Fruit fly (Drosophila melanogaster) whole organism, prepupa: ENCODE data around the gene CG7840.

Source experiments
- CG7368 ChIP-seq: fragments of 200-800 bp; sonication (Bioruptor generic); optimal IDR thresholded peaks from 3 replicates; lab custom pipeline; 2016; ENCODE audit warnings: missing biosample characterization, missing genetic modification characterization
- CG9139 ChIP-seq: fragments of 200-800 bp; sonication (Bioruptor generic); optimal IDR thresholded peaks from 3 replicates; lab custom pipeline; 2017; ENCODE audit warnings: missing biosample characterization, mild to moderate bottlenecking, missing genetic modification characterization
- Eip75B ChIP-seq: fragments of 200-800 bp; sonication (Bioruptor generic); optimal IDR thresholded peaks from 3 replicates; lab custom pipeline; 2016; ENCODE audit warnings: missing biosample characterization, missing genetic modification characterization
- Eip93F ChIP-seq: fragments of 200-800 bp; sonication (Bioruptor generic); optimal IDR thresholded peaks from 2 replicates; lab custom pipeline; 2016; ENCODE audit warnings: missing biosample characterization, mild to moderate bottlenecking, missing genetic modification characterization
- Ets96B ChIP-seq: fragments of 200-800 bp; optimal IDR thresholded peaks from 2 replicates; lab custom pipeline; 2019; ENCODE audit warnings: missing biosample characterization, mild to moderate bottlenecking, missing genetic modification characterization, moderate library complexity
- Lpt ChIP-seq: fragments of 200-800 bp; sonication (Bioruptor generic); optimal IDR thresholded peaks from 3 replicates; lab custom pipeline; 2016; ENCODE audit warnings: missing biosample characterization, missing genetic modification characterization
- lz ChIP-seq: fragments of 200-800 bp; sonication (Bioruptor generic); optimal IDR thresholded peaks from 3 replicates; lab custom pipeline; 2016; ENCODE audit warnings: missing biosample characterization, missing genetic modification characterization
- vri ChIP-seq: fragments of 200-800 bp; sonication (Bioruptor generic); optimal IDR thresholded peaks from 3 replicates; lab custom pipeline; 2016; ENCODE audit warnings: missing biosample characterization, mild to moderate bottlenecking, missing genetic modification characterization

DNA sequence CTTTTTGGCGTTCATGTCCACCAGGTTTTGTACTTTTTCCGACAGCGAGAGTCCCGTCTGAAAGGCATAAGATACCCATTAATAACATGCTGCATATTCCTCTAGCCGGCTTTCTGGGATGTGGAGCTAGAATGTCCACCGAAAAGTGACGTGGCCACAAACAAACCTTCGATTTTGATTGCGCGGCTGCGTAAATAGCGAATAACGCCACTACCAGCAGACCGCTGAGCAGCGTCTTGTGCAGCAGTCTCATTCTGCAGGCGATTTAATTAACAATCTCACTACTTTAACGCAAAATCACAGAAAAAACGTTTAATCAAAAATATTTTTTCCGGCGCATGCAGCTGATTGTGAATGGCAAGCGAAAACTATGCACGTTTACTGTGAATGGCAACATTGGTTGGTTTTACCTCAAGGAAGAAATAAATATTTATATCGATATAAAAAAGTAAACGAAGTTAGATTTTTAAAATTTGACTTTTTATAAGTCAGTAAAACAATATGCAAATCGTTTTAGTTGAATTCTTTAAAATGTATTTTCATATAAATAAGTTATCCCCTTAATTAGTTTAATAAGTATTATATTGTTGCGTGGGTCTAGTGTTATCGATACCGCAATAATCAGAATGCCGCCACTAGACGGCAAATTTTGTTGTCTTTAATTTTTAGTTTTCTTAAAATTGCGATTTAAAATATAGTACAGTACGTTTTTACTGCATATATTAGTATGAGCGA, 2.6 kb downstream of the CG7840 start, which contains the start of the genes Ostgamma and Mettl14:
- no peak for TF ChIP-seq Ets96B
- no peak for TF ChIP-seq Eip75B
- TF ChIP-seq CG9139, result no peak
- no peak for TF ChIP-seq Eip93F
- no peak for TF ChIP-seq CG7368 (GFP tag; lab: Kevin White, UChicago)
- no peak for TF ChIP-seq Lpt (GFP tag; lab: Kevin White, UChicago)
- TF ChIP-seq vri (GFP tag; lab: Kevin White, UChicago), result no peak
- TF ChIP-seq lz, result peak; percentile 29
